Worm (Caenorhabditis elegans): Measurements from ENCODE around the gene gst-12.

gst-12 gene

ce11 chrII:13627001-13627400, 9.1 kb upstream of the gst-12 start, which contains the start of gene gst-19:
Gene gst-19, minus strand, starts transcription at chrII:13627145.
- TF ChIP-seq ztf-25 (GFP tag; IDR thresholded peaks at IDR 0.05) (no peak), F39B2.1 (GFP tag; IDR thresholded peaks at IDR 0.05) (no peak), unc-62 (GFP tag; optimal IDR thresholded peaks at IDR 0.05) (no peak), ztf-3 (GFP tag; optimal IDR thresholded peaks at IDR 0.05) (no peak), nhr-90 (tag; optimal IDR thresholded peaks at IDR 0.05) (no peak), fkh-3 (tag; optimal IDR thresholded peaks at IDR 0.05) (no peak), F57C9.4 (tag; optimal IDR thresholded peaks at IDR 0.05) (no peak), ceh-27 (GFP tag; optimal IDR thresholded peaks at IDR 0.05) (no peak), ekl-4 (GFP tag; IDR thresholded peaks at IDR 0.05) (no peak), aptf-3 (GFP tag; IDR thresholded peaks at IDR 0.05) (no peak)

DNA sequence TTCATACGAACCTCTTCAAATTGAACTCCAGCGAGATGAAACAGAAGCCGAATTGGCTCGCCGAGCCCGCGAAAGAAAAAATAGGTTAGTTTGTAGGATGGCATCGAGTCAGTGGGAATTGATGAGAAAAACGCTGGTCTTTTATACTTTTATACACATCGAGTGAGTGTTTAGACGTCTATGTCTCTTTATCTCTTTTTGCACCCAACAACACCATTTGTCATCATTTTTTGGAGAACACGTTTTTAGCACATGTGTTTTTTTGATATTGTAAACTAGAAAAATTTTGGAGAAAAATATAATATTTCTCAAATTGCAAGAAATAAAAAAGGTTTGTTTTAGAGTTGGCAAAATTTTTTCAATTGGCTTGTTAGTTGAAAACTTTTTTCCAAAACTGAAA, 6.5 kb upstream of the gst-12 start, which contains the start of gene gst-16:
Gene gst-16, minus strand, starts transcription at position 111 of the 400 bp plus-strand sequence.
- no peak for TF ChIP-seq Y79H2A.3 (GFP tag; conservative IDR thresholded peaks at IDR 0.05)
- TF ChIP-seq attf-5 (GFP tag; optimal IDR thresholded peaks at IDR 0.05), result no peak
- no peak for TF ChIP-seq lsy-27 (tag; optimal IDR thresholded peaks at IDR 0.05; ENCODE audit: borderline replicate concordance, insufficient read depth)
- no peak for TF ChIP-seq attf-6 (GFP tag; IDR thresholded peaks at IDR 0.05)
- no peak for TF ChIP-seq cebp-2 (GFP tag; IDR thresholded peaks at IDR 0.05)
- no peak for TF ChIP-seq snpc-3.4 (tag; optimal IDR thresholded peaks at IDR 0.05)
- TF ChIP-seq ekl-4 (GFP tag; IDR thresholded peaks at IDR 0.05), result no peak
- TF ChIP-seq tlf-1 (GFP tag; optimal IDR thresholded peaks at IDR 0.05), result no peak
- TF ChIP-seq aptf-3 (GFP tag; IDR thresholded peaks at IDR 0.05), result no peak
- no peak for TF ChIP-seq Y95B8A.8 (GFP tag; IDR thresholded peaks at IDR 0.05)
- no peak for TF ChIP-seq lin-35 (GFP tag; optimal IDR thresholded peaks at IDR 0.05)
- no peak for TF ChIP-seq ztf-28 (GFP tag; IDR thresholded peaks at IDR 0.05)
- no peak for TF ChIP-seq F10E7.11 (tag; optimal IDR thresholded peaks at IDR 0.05)
- TF ChIP-seq sea-2 (GFP tag; IDR thresholded peaks at IDR 0.05), result no peak

ce11 chrII:13622179-13622578, 4.3 kb upstream of the gst-12 start:
- TF ChIP-seq madf-8 (GFP tag; conservative IDR thresholded peaks at IDR 0.05) (0 out of 2 replicates have a peak, but pooled peaks have one; percentile 13), madf-6 (GFP tag; IDR thresholded peaks at IDR 0.05) (peak; percentile 67), F33H1.4 (GFP tag; IDR thresholded peaks at IDR 0.05) (peak; percentile 71)

DNA sequence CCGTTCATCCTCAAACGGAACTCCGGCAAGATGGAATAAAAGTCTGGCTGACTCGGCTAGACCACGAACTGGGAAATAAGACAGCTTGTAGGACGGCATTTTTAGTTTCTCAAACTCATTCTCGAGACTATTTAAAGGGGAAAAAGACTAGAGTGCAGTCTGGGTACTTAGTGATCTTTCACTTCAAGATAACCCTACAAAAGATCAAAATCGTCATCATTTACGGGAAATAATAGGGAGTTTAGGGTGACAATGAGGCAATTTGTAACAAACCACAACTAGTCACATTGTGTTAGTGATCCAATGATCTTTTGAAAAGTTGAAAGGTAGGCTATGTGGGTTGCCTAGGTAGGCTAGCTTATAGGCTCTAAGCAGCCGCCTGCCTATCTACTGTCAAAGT, 1.9 kb downstream of the gst-12 start, which contains the start of gene gst-14:
Gene gst-14, minus strand, starts transcription at position 101 of the 400 bp plus-strand sequence.
- TF ChIP-seq cebp-1 (GFP tag; IDR thresholded peaks at IDR 0.05) (no peak), cebp-1 (tag; optimal IDR thresholded peaks at IDR 0.05) (no peak), attf-6 (GFP tag; IDR thresholded peaks at IDR 0.05) (no peak), rpc-1 (optimal IDR thresholded peaks at IDR 0.05) (no peak), rpc-1 (tag; optimal IDR thresholded peaks at IDR 0.05) (no peak), ztf-28 (GFP tag; IDR thresholded peaks at IDR 0.05) (no peak), fkh-3 (tag; optimal IDR thresholded peaks at IDR 0.05) (no peak), C06A6.2 (GFP tag; conservative IDR thresholded peaks at IDR 0.05) (no peak), F57A8.1 (GFP tag; optimal IDR thresholded peaks at IDR 0.05) (no peak), aptf-2 (GFP tag; conservative IDR thresholded peaks at IDR 0.05) (no peak)

ce11 chrII:13614516-13614915, 3.3 kb downstream of the gst-12 start:
- TF ChIP-seq egrh-3 (GFP tag; IDR thresholded peaks at IDR 0.05) (0 out of 2 replicates have a peak, but pooled peaks have one; percentile 33), hrde-1 (tag; optimal IDR thresholded peaks at IDR 0.05; ENCODE audit: borderline replicate concordance) (no peak), F39B2.1 (GFP tag; IDR thresholded peaks at IDR 0.05) (no peak), T07F8.4 (tag; optimal IDR thresholded peaks at IDR 0.05) (no peak), zfh-2 (GFP tag; conservative IDR thresholded peaks at IDR 0.05) (no peak), xnd-1 (tag; optimal IDR thresholded peaks at IDR 0.05) (no peak)
